Fruit fly (Drosophila melanogaster): Measurements from ENCODE around the gene rump.

dm6 chr3R:9550265-9551012 is 40.3 kb upstream of the rump start:
- TF ChIP-seq chm (GFP tag; IDR thresholded peaks at IDR 0.05) (no peak), fru (optimal IDR thresholded peaks at IDR 0.05) (no peak), pho (GFP tag; optimal IDR thresholded peaks at IDR 0.05) (no peak), CG3407 (GFP tag; optimal IDR thresholded peaks at IDR 0.05) (no peak), odd (GFP tag; optimal IDR thresholded peaks at IDR 0.05) (peak; percentile 6), Bdp1 (GFP tag; optimal IDR thresholded peaks at IDR 0.05) (no peak), CG9932 (GFP tag; IDR thresholded peaks at IDR 0.05) (no peak), CG32532 (GFP tag; IDR thresholded peaks at IDR 0.05) (no peak), Sin3A (optimal IDR thresholded peaks at IDR 0.05) (no peak)
